Worm (Caenorhabditis elegans): Measurements from ENCODE around the gene gst-3.

gst-3 gene

DNA sequence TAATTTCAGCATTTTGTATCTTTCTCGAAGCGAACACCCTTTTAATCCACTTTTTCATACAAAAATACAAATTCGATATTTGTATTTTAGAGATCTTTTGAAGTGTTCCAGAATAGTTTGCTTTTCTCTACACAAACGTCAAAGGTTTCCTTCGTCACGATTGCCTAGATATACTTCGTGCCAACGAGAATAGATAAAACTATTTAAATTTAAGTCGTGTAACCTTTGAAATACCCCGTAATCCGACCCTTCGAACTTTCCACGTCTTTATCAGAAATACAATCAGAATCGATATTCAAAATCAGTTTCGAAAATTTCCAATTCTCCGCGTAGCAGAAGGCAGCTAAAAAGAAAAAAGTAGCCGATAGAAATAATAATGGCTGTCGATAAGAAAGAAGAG is 49.7 kb downstream of the gst-3 start, which contains the start of gene ttbk-5:
Gene ttbk-5 (plus strand): TSS at position 301 of the 400 bp plus-strand sequence.
- TF ChIP-seq mxl-1 (tag; optimal IDR thresholded peaks at IDR 0.05) (no peak), unc-62 (GFP tag; optimal IDR thresholded peaks at IDR 0.05) (no peak), ceh-100 (GFP tag; IDR thresholded peaks at IDR 0.05) (no peak), snpc-1.1 (tag; optimal IDR thresholded peaks at IDR 0.05; ENCODE audit: insufficient read depth) (no peak), lin-40 (tag; optimal IDR thresholded peaks at IDR 0.05) (no peak)

DNA sequence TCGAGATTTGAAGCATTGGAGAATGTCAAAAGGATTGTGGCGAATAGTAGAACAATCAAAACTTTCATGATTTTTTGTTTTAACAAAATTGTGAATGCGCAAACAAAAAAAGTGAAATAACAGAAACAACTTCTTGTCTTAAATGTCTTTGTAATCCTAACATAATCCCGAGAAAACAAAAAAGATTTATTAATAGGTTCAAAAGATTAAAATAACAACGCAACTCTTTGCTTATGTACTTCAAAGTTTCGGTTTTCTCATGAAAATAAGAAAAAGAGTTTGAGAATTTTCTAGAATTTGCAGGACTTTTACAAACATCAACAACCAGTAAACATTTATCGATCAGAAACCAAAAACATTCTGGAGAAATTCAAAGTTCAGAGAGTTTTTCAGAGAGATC is 50.3 kb downstream of the gst-3 start, which contains the start of gene ttr-39:
Gene ttr-39 (minus strand): TSS at position 101 of the 400 bp plus-strand sequence.
- TF ChIP-seq attf-3 (GFP tag; conservative IDR thresholded peaks at IDR 0.05) (no peak), madf-3 (GFP tag; IDR thresholded peaks at IDR 0.05) (no peak), tbx-9 (tag; optimal IDR thresholded peaks at IDR 0.05; ENCODE audit: borderline replicate concordance) (no peak), bed-2 (GFP tag; IDR thresholded peaks at IDR 0.05) (no peak), F57A8.1 (GFP tag; optimal IDR thresholded peaks at IDR 0.05) (no peak), nfya-2 (GFP tag; IDR thresholded peaks at IDR 0.05) (no peak), B0035.1 (tag; optimal IDR thresholded peaks at IDR 0.05) (no peak), zim-3 (tag; optimal IDR thresholded peaks at IDR 0.05) (no peak), ceh-91 (GFP tag; IDR thresholded peaks at IDR 0.05) (no peak), egl-44 (GFP tag; IDR thresholded peaks at IDR 0.05) (no peak)

All from whole organism, young adult.